Worm (Caenorhabditis elegans) whole organism, late embryonic: ENCODE results near the gene pdfr-1.

Experiments used
- C08G9.2 ChIP-seq: sonication (generic microtip); optimal IDR thresholded peaks from 2 replicates; lab custom pipeline; 2016; ENCODE audit warnings: mild to moderate bottlenecking, missing genetic modification characterization, moderate library complexity, missing compliant biosample characterization
- T23F11.4 ChIP-seq: fragments of 200-800 bp; sonication (Bioruptor generic); optimal IDR thresholded peaks from 2 replicates; lab custom pipeline; 2018; ENCODE audit warnings: mild to moderate bottlenecking, missing genetic modification characterization, missing compliant biosample characterization
- Y22D7AL.16 ChIP-seq: sonication (generic microtip); optimal IDR thresholded peaks from 2 replicates; lab custom pipeline; 2016; ENCODE audit warnings: missing genetic modification characterization, missing compliant biosample characterization
- ahr-1 ChIP-seq: sonication (generic microtip); optimal IDR thresholded peaks from 2 replicates; lab custom pipeline; 2016; ENCODE audit warnings: missing genetic modification characterization, missing compliant biosample characterization
- ama-1 ChIP-seq: fragments of 150-350 bp; optimal IDR thresholded peaks from 2 replicates; lab custom pipeline; 2014
- ceh-18 ChIP-seq: sonication (generic microtip); optimal IDR thresholded peaks from 2 replicates; lab custom pipeline; 2016; ENCODE audit warnings: missing genetic modification characterization, missing compliant biosample characterization
- ceh-19 ChIP-seq: fragments of 200-800 bp; sonication (Bioruptor generic); optimal IDR thresholded peaks from 2 replicates; lab custom pipeline; 2018; ENCODE audit warnings: mild to moderate bottlenecking, missing genetic modification characterization, missing compliant biosample characterization
- ceh-2 ChIP-seq: sonication (generic microtip); optimal IDR thresholded peaks from 2 replicates; lab custom pipeline; 2016; ENCODE audit warnings: missing genotype, missing genetic modification characterization, missing compliant biosample characterization
- ceh-24 ChIP-seq: sonication (generic microtip); optimal IDR thresholded peaks from 2 replicates; lab custom pipeline; 2016; ENCODE audit warnings: mild to moderate bottlenecking, missing genetic modification characterization, missing compliant biosample characterization
- ceh-31 ChIP-seq: sonication (generic microtip); optimal IDR thresholded peaks from 2 replicates; lab custom pipeline; 2016; ENCODE audit warnings: missing genetic modification characterization, missing compliant biosample characterization
- ceh-34 ChIP-seq: sonication (generic microtip); optimal IDR thresholded peaks from 2 replicates; lab custom pipeline; 2016; ENCODE audit warnings: mild to moderate bottlenecking, missing genetic modification characterization, missing compliant biosample characterization
- ceh-48 ChIP-seq: sonication (generic microtip); optimal IDR thresholded peaks from 2 replicates; lab custom pipeline; 2016; ENCODE audit warnings: missing genetic modification characterization, inconsistent platforms, missing compliant biosample characterization
- ceh-6 ChIP-seq: fragments of 200-800 bp; sonication (Bioruptor generic); optimal IDR thresholded peaks from 2 replicates; lab custom pipeline; 2018; ENCODE audit warnings: mild to moderate bottlenecking, missing genetic modification characterization, missing compliant biosample characterization
- elt-2 ChIP-seq: sonication (generic microtip); optimal IDR thresholded peaks from 2 replicates; lab custom pipeline; 2016; ENCODE audit warnings: missing genetic modification reagents, missing genetic modification characterization, missing compliant biosample characterization
- elt-4 ChIP-seq: sonication (generic microtip); optimal IDR thresholded peaks from 2 replicates; lab custom pipeline; 2016; ENCODE audit warnings: missing genetic modification characterization, missing compliant biosample characterization
- eyg-1 ChIP-seq: sonication (generic microtip); optimal IDR thresholded peaks from 2 replicates; lab custom pipeline; 2016; ENCODE audit warnings: missing genotype, missing genetic modification characterization, missing compliant biosample characterization
- hlh-15 ChIP-seq: sonication (generic microtip); optimal IDR thresholded peaks from 2 replicates; lab custom pipeline; 2016; ENCODE audit warnings: missing genetic modification characterization, missing compliant biosample characterization
- hlh-8 ChIP-seq: sonication (generic microtip); optimal IDR thresholded peaks from 2 replicates; lab custom pipeline; 2016; ENCODE audit warnings: missing genotype, missing genetic modification characterization, missing compliant biosample characterization
- lin-11 ChIP-seq: fragments of 200-800 bp; sonication (Bioruptor generic); optimal IDR thresholded peaks from 2 replicates; lab custom pipeline; 2018; ENCODE audit warnings: mild to moderate bottlenecking, missing genetic modification characterization, missing compliant biosample characterization
- mec-3 ChIP-seq: sonication (generic microtip); optimal IDR thresholded peaks from 2 replicates; lab custom pipeline; 2016; ENCODE audit warnings: borderline replicate concordance, missing genetic modification characterization, missing compliant biosample characterization
- nfya-1 ChIP-seq: sonication (generic microtip); optimal IDR thresholded peaks from 2 replicates; lab custom pipeline; 2017; ENCODE audit warnings: missing genetic modification characterization, mild to moderate bottlenecking, missing compliant biosample characterization, antibody characterized with exemption, moderate library complexity
- pha-2 ChIP-seq: sonication (generic microtip); optimal IDR thresholded peaks from 2 replicates; lab custom pipeline; 2017; ENCODE audit warnings: mild to moderate bottlenecking, missing genetic modification characterization, missing compliant biosample characterization
- pha-4 ChIP-seq: fragments of 150-350 bp; optimal IDR thresholded peaks from 2 replicates; lab custom pipeline; 2018; ENCODE audit warnings: missing biosample characterization, missing genetic modification reagents, missing genetic modification characterization
- pqm-1 ChIP-seq: sonication (generic microtip); optimal IDR thresholded peaks from 2 replicates; lab custom pipeline; 2016; ENCODE audit warnings: missing genetic modification characterization, missing compliant biosample characterization
- pros-1 ChIP-seq: fragments of 150-350 bp; optimal IDR thresholded peaks from 2 replicates; lab custom pipeline; 2014; ENCODE audit warnings: missing biosample characterization, missing genetic modification reagents, missing genetic modification characterization
- ref-2 ChIP-seq: sonication (generic microtip); optimal IDR thresholded peaks from 2 replicates; lab custom pipeline; 2016; ENCODE audit warnings: missing genetic modification characterization, missing compliant biosample characterization
- sox-2 ChIP-seq: fragments of 200-800 bp; sonication (Bioruptor generic); IDR thresholded peaks from 2 replicates; pipeline ENCODE4 v1.3.6; 2022; ENCODE audit warnings: missing genetic modification reagents, missing genetic modification characterization, missing compliant biosample characterization
- sox-4 ChIP-seq: sonication (generic microtip); optimal IDR thresholded peaks from 2 replicates; lab custom pipeline; 2017; ENCODE audit warnings: mild to moderate bottlenecking, missing genetic modification characterization, inconsistent platforms, missing compliant biosample characterization
- tbx-7 ChIP-seq: sonication (generic microtip); optimal IDR thresholded peaks from 2 replicates; lab custom pipeline; 2016; ENCODE audit warnings: missing genotype, missing genetic modification characterization, missing compliant biosample characterization
- unc-42 ChIP-seq: sonication (generic microtip); optimal IDR thresholded peaks from 2 replicates; lab custom pipeline; 2016; ENCODE audit warnings: missing genotype, missing genetic modification characterization, missing compliant biosample characterization
- unc-55 ChIP-seq: sonication (generic microtip); optimal IDR thresholded peaks from 2 replicates; lab custom pipeline; 2017; ENCODE audit warnings: missing biosample characterization, missing genetic modification reagents, missing genetic modification characterization
- unc-86 ChIP-seq: sonication (generic microtip); optimal IDR thresholded peaks from 2 replicates; lab custom pipeline; 2016; ENCODE audit warnings: missing genetic modification characterization, missing compliant biosample characterization
- ztf-16 ChIP-seq: sonication (generic microtip); optimal IDR thresholded peaks from 2 replicates; lab custom pipeline; 2017; ENCODE audit warnings: missing genetic modification characterization, missing compliant biosample characterization

The pdfr-1 gene

DNA sequence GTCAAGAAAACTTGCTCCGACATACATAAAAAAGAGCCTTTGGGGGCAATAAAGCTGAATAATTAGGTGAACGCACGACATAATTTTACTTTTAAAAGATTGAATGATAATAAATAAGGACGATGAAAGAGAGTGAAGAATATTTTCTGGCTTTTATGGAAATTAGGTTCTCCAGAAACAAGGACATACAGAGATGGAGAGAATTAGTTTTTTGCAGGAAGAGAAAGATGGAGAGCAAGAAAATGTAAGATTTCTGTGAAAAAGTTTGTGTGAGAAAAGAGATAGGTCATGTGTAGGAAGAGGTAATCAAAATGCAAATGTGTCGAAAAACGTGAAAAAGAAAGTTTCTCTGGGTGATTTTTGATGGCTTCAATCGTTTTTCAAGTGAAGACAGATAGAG lies at the start of gene pdfr-1:
pdfr-1 (minus strand) TSS at position 101 of the 400 bp plus-strand sequence.
- no peak for TF ChIP-seq Y22D7AL.16 (tag; lab: Kevin White, UChicago)

DNA sequence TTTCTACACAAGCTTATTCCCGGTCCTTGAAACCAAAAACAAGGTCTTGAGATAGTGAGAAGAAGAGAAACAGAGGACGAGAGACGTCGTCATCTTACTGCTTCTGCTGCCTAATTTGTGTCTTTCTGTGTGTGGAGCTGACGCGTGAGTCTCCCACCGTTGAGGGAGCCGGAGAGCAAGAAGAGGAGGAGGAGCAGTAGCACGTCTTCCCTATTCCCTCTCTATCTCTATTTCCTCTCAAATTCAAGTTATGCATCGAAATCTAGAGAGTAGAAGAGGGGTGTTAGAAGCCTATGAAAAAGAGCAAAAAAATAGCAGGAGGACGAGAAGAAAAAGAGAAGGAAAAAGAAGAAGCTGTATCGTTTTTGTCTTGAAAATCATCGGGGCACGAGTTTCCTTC lies 43.3 kb upstream of the pdfr-1 start:
- TF ChIP-seq pha-2 (tag; lab: Kevin White, UChicago) (no peak), ceh-31 (tag; lab: Kevin White, UChicago) (peak; percentile 54), T23F11.4 (no peak), ceh-34 (no peak), lin-11 (tag; lab: Kevin White, UChicago) (no peak), ceh-19 (no peak), elt-2 (tag; lab: Kevin White, UChicago) (no peak), C08G9.2 (tag; lab: Kevin White, UChicago) (peak; percentile 4), pha-4 (no peak), hlh-15 (tag; lab: Kevin White, UChicago) (no peak), sox-4 (tag; lab: Kevin White, UChicago) (no peak), unc-86 (tag; lab: Kevin White, UChicago) (no peak), unc-42 (tag; lab: Kevin White, UChicago) (no peak), nfya-1 (peak; percentile 12), ceh-24 (tag; lab: Kevin White, UChicago) (no peak), unc-55 (GFP tag; lab: Kevin White, UChicago) (no peak), eyg-1 (tag; lab: Kevin White, UChicago) (no peak)
- TF ChIP-seq, all 69 proteins: peak for 3

DNA sequence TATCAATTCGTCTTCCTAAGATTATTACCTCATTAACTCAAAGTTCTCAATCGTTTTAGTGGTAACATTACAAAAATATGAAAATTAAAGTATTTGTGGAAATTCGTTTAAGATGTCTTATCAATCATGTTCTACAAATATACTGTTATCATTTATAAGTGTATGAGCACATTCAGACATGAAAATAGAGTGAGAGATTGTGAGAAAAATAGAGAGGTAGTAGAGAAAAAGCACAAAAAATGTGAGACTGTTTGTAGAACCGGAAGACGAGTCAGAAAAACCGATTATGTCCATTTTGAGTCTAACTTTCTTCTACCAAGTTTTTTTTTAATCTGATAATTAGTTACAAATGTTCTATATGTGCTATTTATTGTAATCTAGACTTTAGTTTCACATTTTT lies 41.4 kb upstream of the pdfr-1 start:
- TF ChIP-seq ama-1 (lab: Kevin White, UChicago) (no peak), ztf-16 (tag; lab: Kevin White, UChicago) (no peak), ceh-6 (GFP tag; lab: Kevin White, UChicago) (no peak), ahr-1 (tag; lab: Kevin White, UChicago) (no peak), ceh-34 (no peak), pros-1 (tag; lab: Kevin White, UChicago) (no peak), pqm-1 (tag; lab: Kevin White, UChicago) (no peak), T23F11.4 (no peak)

DNA sequence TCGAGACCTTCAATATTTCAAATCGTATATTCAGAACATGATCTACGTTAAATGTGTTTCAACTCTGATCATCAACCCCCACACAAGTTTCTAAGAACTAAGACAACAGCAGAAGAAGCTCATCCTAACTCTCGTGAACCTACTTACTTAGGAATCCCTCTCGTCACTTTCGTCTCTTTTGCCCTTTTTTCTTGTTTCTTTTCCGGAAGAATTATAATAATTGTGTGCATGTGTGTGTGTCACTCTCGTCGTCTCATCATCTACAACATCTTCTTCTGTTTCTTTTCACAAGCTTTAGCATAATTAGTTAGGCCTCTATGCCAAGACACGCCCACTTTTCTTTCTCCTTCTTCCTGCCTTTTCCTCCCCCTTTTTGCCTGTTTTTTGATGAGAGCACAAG lies 38.6 kb upstream of the pdfr-1 start:
- TF ChIP-seq elt-4, result no peak
- TF ChIP-seq unc-42 (tag; lab: Kevin White, UChicago), result peak; percentile 8

DNA sequence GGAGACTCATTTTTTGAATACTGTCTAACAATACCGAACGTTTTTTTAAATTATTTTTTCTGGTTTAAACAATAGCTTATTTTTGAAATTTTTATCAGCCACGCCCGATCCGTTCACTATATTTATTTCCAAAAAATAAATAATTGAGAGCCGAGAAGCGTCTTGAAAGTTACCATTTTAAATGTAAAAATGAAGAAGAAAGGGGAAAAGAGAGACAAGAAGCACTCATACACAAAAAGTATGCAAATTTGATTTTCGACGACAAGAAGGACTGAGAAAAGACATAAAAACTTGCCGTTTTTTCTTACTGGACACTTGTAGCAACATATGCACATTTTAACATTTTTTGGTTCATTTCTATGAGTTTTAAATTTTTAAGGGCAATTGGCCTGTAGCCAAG lies 29.9 kb upstream of the pdfr-1 start:
- TF ChIP-seq unc-42 (tag; lab: Kevin White, UChicago), result peak; percentile 21
- TF ChIP-seq ceh-18 (tag; lab: Kevin White, UChicago), result no peak

DNA sequence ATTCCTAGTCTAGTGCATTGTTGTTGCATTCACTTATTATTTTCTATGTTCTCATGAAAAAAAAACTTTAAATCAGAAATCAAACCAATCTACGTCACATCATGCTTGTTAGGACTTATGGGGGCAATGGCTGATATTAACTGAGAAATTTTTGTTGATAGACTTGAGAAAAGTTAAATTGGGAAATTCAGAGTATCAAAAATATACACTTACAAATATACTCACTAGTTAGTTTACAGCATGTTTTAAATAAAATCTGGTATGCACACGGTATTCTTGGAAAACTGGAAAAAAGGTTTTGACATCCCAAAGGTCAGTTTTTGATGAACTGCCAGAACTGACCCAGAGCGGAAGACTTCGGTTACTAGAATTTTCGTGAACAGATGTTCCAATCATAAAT lies 29.1 kb upstream of the pdfr-1 start:
- TF ChIP-seq ceh-34 (no peak), pqm-1 (tag; lab: Kevin White, UChicago) (no peak), ref-2 (tag; lab: Kevin White, UChicago) (no peak), Y22D7AL.16 (tag; lab: Kevin White, UChicago) (no peak), mec-3 (tag; lab: Kevin White, UChicago) (no peak), tbx-7 (tag; lab: Kevin White, UChicago) (no peak), T23F11.4 (no peak), hlh-8 (tag; lab: Kevin White, UChicago) (no peak), pros-1 (tag; lab: Kevin White, UChicago) (no peak), sox-2 (GFP tag; lab: Robert Waterston, UW) (no peak), elt-2 (tag; lab: Kevin White, UChicago) (no peak), ceh-2 (tag; lab: Kevin White, UChicago) (no peak), ceh-48 (tag; lab: Kevin White, UChicago) (no peak), unc-55 (GFP tag; lab: Kevin White, UChicago) (no peak)
